Worm (Caenorhabditis elegans): ENCODE results near the gene Y58A7A.4.

Gene Y58A7A.4

ce11 chrV:5084957-5085465 lies at the start of gene Y58A7A.4:
TSS of gene Y58A7A.4 (minus strand) at chrV:5085007.
- TF ChIP-seq W03F9.2 (tag; optimal IDR thresholded peaks at IDR 0.05) (no peak), dao-5 (tag; optimal IDR thresholded peaks at IDR 0.05) (no peak), him-1 (tag; optimal IDR thresholded peaks at IDR 0.05) (no peak)

ce11 chrV:5132441-5132840 lies 47.6 kb upstream of the Y58A7A.4 start, which contains the start of gene F14F9.4:
TSS of gene F14F9.4 (plus strand) at chrV:5132741.
- TF ChIP-seq him-1 (tag; optimal IDR thresholded peaks at IDR 0.05) (no peak), W03F9.2 (tag; optimal IDR thresholded peaks at IDR 0.05) (no peak), dao-5 (tag; optimal IDR thresholded peaks at IDR 0.05) (no peak)

- TF ChIP-seq dao-5 (tag; optimal IDR thresholded peaks at IDR 0.05) (no peak), him-1 (tag; optimal IDR thresholded peaks at IDR 0.05) (no peak), W03F9.2 (tag; optimal IDR thresholded peaks at IDR 0.05) (peak; percentile 29)
Observed at ce11 chrV:5131380-5131779, 46.6 kb upstream of the Y58A7A.4 start.

DNA sequence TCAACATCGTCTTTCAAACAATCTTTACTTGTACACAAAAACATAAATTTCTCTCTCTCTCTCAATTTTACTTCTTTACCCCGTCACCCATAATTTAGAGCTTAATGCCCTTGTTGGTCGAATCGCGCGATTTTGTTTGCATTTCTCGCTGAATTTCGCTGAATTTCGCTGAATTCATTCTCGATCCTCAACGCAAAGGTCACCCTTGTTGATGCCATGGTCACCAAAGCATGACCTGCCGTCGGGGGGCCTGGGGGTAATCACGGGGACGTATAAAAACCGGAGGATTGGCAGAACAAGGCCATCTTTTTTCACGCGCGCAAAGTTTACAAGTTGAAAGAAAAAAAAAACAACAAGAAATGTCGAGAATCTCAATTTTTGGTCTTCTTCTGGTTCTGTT lies 45.2 kb upstream of the Y58A7A.4 start, which contains the start of gene F14F9.8:
TSS of gene F14F9.8 (plus strand) at position 301 of the 400 bp plus-strand sequence.
- TF ChIP-seq him-1 (tag; optimal IDR thresholded peaks at IDR 0.05), result no peak
- no peak for TF ChIP-seq W03F9.2 (tag; optimal IDR thresholded peaks at IDR 0.05)
- TF ChIP-seq dao-5 (tag; optimal IDR thresholded peaks at IDR 0.05), result no peak

- TF ChIP-seq dao-5 (tag; optimal IDR thresholded peaks at IDR 0.05) (no peak), W03F9.2 (tag; optimal IDR thresholded peaks at IDR 0.05) (no peak), him-1 (tag; optimal IDR thresholded peaks at IDR 0.05) (no peak)
Observed at ce11 chrV:5126793-5127192, 42.0 kb upstream of the Y58A7A.4 start, which contains the start of gene F14F9.5. TSS of gene F14F9.5 (plus strand) at chrV:5127093.

ce11 chrV:5119679-5120078 lies 34.9 kb upstream of the Y58A7A.4 start, which contains the start of gene sid-1:
TSS of gene sid-1 (plus strand) at chrV:5119970.
- no peak for TF ChIP-seq W03F9.2 (tag; optimal IDR thresholded peaks at IDR 0.05)

DNA sequence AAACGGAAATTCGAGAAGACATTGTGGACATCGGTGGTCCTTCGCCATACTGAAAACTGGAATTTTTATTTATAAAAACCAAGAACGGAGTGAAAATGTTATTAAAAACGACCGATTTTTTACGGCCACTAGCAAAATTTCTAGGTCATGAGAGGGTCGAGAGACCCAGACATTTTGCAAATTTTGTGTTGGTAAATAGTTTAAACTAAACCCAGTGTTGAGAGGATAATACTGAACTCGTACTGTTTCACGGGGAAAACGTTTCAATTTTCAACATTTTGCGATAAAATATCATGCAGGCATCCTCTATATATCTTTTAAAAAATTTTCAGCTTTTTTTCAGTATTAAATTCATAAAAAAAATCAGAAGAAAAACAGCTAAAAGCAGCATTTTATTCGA lies 34.3 kb upstream of the Y58A7A.4 start, which contains the start of gene C04F5.9:
TSS of gene C04F5.9 (minus strand) at position 101 of the 400 bp plus-strand sequence.
- TF ChIP-seq dao-5 (tag; optimal IDR thresholded peaks at IDR 0.05) (no peak), him-1 (tag; optimal IDR thresholded peaks at IDR 0.05) (no peak), W03F9.2 (tag; optimal IDR thresholded peaks at IDR 0.05) (no peak)

- TF ChIP-seq him-1 (tag; optimal IDR thresholded peaks at IDR 0.05) (no peak), W03F9.2 (tag; optimal IDR thresholded peaks at IDR 0.05) (no peak), dao-5 (tag; optimal IDR thresholded peaks at IDR 0.05) (no peak)
Observed at ce11 chrV:5113654-5114053, 28.8 kb upstream of the Y58A7A.4 start, which contains the start of gene C04F5.8. TSS of gene C04F5.8 (minus strand) at chrV:5113754.

- no peak for TF ChIP-seq W03F9.2 (tag; optimal IDR thresholded peaks at IDR 0.05)
- TF ChIP-seq him-1 (tag; optimal IDR thresholded peaks at IDR 0.05), result no peak
- no peak for TF ChIP-seq dao-5 (tag; optimal IDR thresholded peaks at IDR 0.05)
Observed at ce11 chrV:5110684-5111083, 25.9 kb upstream of the Y58A7A.4 start, which contains the start of gene ugt-63. TSS of gene ugt-63 (minus strand) at chrV:5110772.

- no peak for TF ChIP-seq W03F9.2 (tag; optimal IDR thresholded peaks at IDR 0.05)
- TF ChIP-seq dao-5 (tag; optimal IDR thresholded peaks at IDR 0.05), result no peak
- no peak for TF ChIP-seq him-1 (tag; optimal IDR thresholded peaks at IDR 0.05)
Observed at ce11 chrV:5107816-5108215, 23.0 kb upstream of the Y58A7A.4 start, which contains the start of gene srab-3. TSS of gene srab-3 (minus strand) at chrV:5107916.

DNA sequence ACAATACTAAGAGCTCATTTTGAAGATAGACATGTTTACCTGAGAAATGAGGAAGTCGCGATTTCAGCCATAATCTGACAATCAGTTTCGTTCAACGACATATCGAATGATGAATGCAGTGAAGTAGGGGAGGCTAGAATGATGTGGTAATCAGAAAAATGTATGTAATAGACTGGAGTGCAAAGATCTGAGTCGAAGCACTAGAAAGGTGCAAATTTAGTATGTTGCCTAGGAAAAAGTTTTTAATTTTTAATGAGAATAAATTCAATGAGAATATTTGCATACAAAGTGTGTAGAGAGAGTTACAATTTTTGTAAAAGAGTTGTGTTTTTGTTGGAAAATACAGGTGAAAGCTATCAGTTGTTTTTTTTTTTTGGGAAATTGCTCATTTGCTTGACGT lies 20.1 kb upstream of the Y58A7A.4 start, which contains the start of gene srab-2:
TSS of gene srab-2 (minus strand) at position 101 of the 400 bp plus-strand sequence.
- no peak for TF ChIP-seq W03F9.2 (tag; optimal IDR thresholded peaks at IDR 0.05)

ce11 chrV:5102017-5102416 lies 17.2 kb upstream of the Y58A7A.4 start, which contains the start of gene srab-1:
TSS of gene srab-1 (minus strand) at chrV:5102117.
- TF ChIP-seq him-1 (tag; optimal IDR thresholded peaks at IDR 0.05) (no peak), W03F9.2 (tag; optimal IDR thresholded peaks at IDR 0.05) (no peak), dao-5 (tag; optimal IDR thresholded peaks at IDR 0.05) (no peak)

- TF ChIP-seq him-1 (tag; optimal IDR thresholded peaks at IDR 0.05), result no peak
- no peak for TF ChIP-seq W03F9.2 (tag; optimal IDR thresholded peaks at IDR 0.05)
- TF ChIP-seq dao-5 (tag; optimal IDR thresholded peaks at IDR 0.05), result no peak
Observed at ce11 chrV:5098925-5099324, 14.1 kb upstream of the Y58A7A.4 start, which contains the start of gene unc-46. TSS of gene unc-46 (minus strand) at chrV:5099025.

- TF ChIP-seq W03F9.2 (tag; optimal IDR thresholded peaks at IDR 0.05) (no peak), dao-5 (tag; optimal IDR thresholded peaks at IDR 0.05) (no peak)
Observed at ce11 chrV:5097035-5097434, 12.2 kb upstream of the Y58A7A.4 start, which contains the start of gene C04F5.2. TSS of gene C04F5.2 (minus strand) at chrV:5097135.

- TF ChIP-seq dao-5 (tag; optimal IDR thresholded peaks at IDR 0.05) (no peak), W03F9.2 (tag; optimal IDR thresholded peaks at IDR 0.05) (no peak), him-1 (tag; optimal IDR thresholded peaks at IDR 0.05) (no peak)
Observed at ce11 chrV:5090386-5090785, 5.6 kb upstream of the Y58A7A.4 start.
